Fruit fly (Drosophila melanogaster) whole organism: Measurements from ENCODE around the gene CG1824.

Experiments
- CG8478 ChIP-seq: fragments of >200 bp; optimal IDR thresholded peaks from 2 replicates; lab custom pipeline; 2018; ENCODE audit warnings: inconsistent platforms
- pan ChIP-seq: fragments of >200 bp; optimal IDR thresholded peaks from 2 replicates; lab custom pipeline; 2017
- psq ChIP-seq: fragments of >200 bp; optimal IDR thresholded peaks from 2 replicates; lab custom pipeline; 2017

- TF ChIP-seq psq (no peak), pan (no peak), CG8478 (lab: Kevin White, UChicago) (no peak)
Measured at dm6 chrX:12579506-12579999, 15.9 kb downstream of the CG1824 start.
